Worm (Caenorhabditis elegans) whole organism, young adult: ENCODE results near the gene ugt-66.

Experiments used
- ceh-100 ChIP-seq: fragments of 200-800 bp; sonication (Bioruptor generic); IDR thresholded peaks from 2 replicates; pipeline ENCODE4 v1.3.6; 2022; ENCODE audit warnings: missing genetic modification reagents, missing genetic modification characterization, missing compliant biosample characterization
- ceh-79 ChIP-seq: sonication (generic microtip); optimal IDR thresholded peaks from 2 replicates; lab custom pipeline; 2017; ENCODE audit warnings: mild to moderate bottlenecking, missing genetic modification characterization, missing compliant biosample characterization

ce11 chrIII:6163381-6163780, 31.0 kb downstream of the ugt-66 start:
- no peak for TF ChIP-seq ceh-79 (tag; lab: Kevin White, UChicago)
- no peak for TF ChIP-seq ceh-100 (GFP tag; lab: Robert Waterston, UW)
